Fruit fly (Drosophila melanogaster) whole organism, embryonic: ENCODE results near the gene Psa.

Source experiments
- CG10321 ChIP-seq: fragments of 200-800 bp; sonication (Bioruptor generic); IDR thresholded peaks from 2 replicates; pipeline ENCODE4 v1.3.6; 2022; ENCODE audit warnings: missing biosample characterization, missing genetic modification characterization
- CG10565 ChIP-seq: fragments of 200-800 bp; sonication (Bioruptor generic); optimal IDR thresholded peaks from 3 replicates; lab custom pipeline; 2016; ENCODE audit warnings: missing biosample characterization, mild to moderate bottlenecking, missing genetic modification characterization
- CG12219 ChIP-seq: fragments of 200-800 bp; sonication (Bioruptor generic); optimal IDR thresholded peaks from 3 replicates; lab custom pipeline; 2018; ENCODE audit warnings: missing biosample characterization, mild to moderate bottlenecking, missing genetic modification characterization
- CG13424 ChIP-seq: fragments of 200-800 bp; sonication (Bioruptor generic); optimal IDR thresholded peaks from 2 replicates; lab custom pipeline; 2019; ENCODE audit warnings: missing biosample characterization, mild to moderate bottlenecking, missing genetic modification characterization, moderate library complexity
- CG16813 ChIP-seq: fragments of 200-800 bp; sonication (Bioruptor generic); IDR thresholded peaks from 3 replicates; pipeline ENCODE4 v1.3.6; 2022; ENCODE audit warnings: missing biosample characterization, missing genetic modification characterization; ENCODE audit not compliant: partially characterized antibody
- CG2129 ChIP-seq: fragments of 200-800 bp; sonication (Bioruptor generic); IDR thresholded peaks from 2 replicates; pipeline ENCODE4 v1.3.6; 2022; ENCODE audit warnings: missing biosample characterization, missing genetic modification characterization; ENCODE audit not compliant: partially characterized antibody
- CG4424 ChIP-seq: fragments of 200-800 bp; sonication (Bioruptor generic); optimal IDR thresholded peaks from 3 replicates; lab custom pipeline; 2016; ENCODE audit warnings: missing biosample characterization, missing genetic modification characterization
- MESR4 ChIP-seq: fragments of 200-800 bp; sonication (Bioruptor generic); optimal IDR thresholded peaks from 2 replicates; lab custom pipeline; 2018; ENCODE audit warnings: missing biosample characterization, mild to moderate bottlenecking, missing genetic modification characterization, moderate library complexity
- Nf-YC ChIP-seq: fragments of 200-800 bp; optimal IDR thresholded peaks from 3 replicates; lab custom pipeline; 2019; ENCODE audit warnings: missing biosample characterization, mild to moderate bottlenecking, missing genetic modification characterization, moderate library complexity
- tx ChIP-seq: fragments of 200-800 bp; sonication (Bioruptor generic); optimal IDR thresholded peaks from 2 replicates; lab custom pipeline; 2016; ENCODE audit warnings: missing biosample characterization, missing genetic modification characterization

dm6 chr3L:1464465-1464864, 38.2 kb upstream of the Psa start:
- TF ChIP-seq CG4424 (GFP tag; lab: Kevin White, UChicago) (no peak), CG10565 (GFP tag; lab: Kevin White, UChicago) (no peak), CG16813 (no peak), CG12219 (no peak), tx (no peak), CG13424 (tag; lab: Kevin White, UChicago) (peak; percentile 34), CG2129 (GFP tag; lab: Robert Waterston, UW) (no peak), MESR4 (GFP tag; lab: Kevin White, UChicago) (no peak), CG10321 (GFP tag; lab: Robert Waterston, UW) (no peak), Nf-YC (tag; lab: Kevin White, UChicago) (no peak)
